Worm (Caenorhabditis elegans): Measurements from ENCODE around the gene map-2.
"Not testable (repeated sequence)": the region's sequence is repeated elsewhere in the genome, so short reads cannot be mapped to it uniquely, and the experiment has no call there.

- not testable (repeated sequence) for TF ChIP-seq ztf-23 (GFP tag; IDR thresholded peaks at IDR 0.05); med-1 (GFP tag; optimal IDR thresholded peaks at IDR 0.05; ENCODE audit: insufficient read depth); ztf-29 (GFP tag; IDR thresholded peaks at IDR 0.05); T22C8.4 (GFP tag; IDR thresholded peaks at IDR 0.05)
- peak; percentile 89 for TF ChIP-seq flt-1 (GFP tag; IDR thresholded peaks at IDR 0.05)
Observed at ce11 chrIV:16882414-16882813, 27.7 kb upstream of the map-2 start.
